Worm (Caenorhabditis elegans): Measurements from ENCODE around the gene ZK856.14.

- TF ChIP-seq snpc-4 (tag; optimal IDR thresholded peaks at IDR 0.05), result no peak
- no peak for TF ChIP-seq mep-1 (tag; optimal IDR thresholded peaks at IDR 0.05)
- no peak for TF ChIP-seq pha-4 (tag; optimal IDR thresholded peaks at IDR 0.05)
- TF ChIP-seq elt-1 (tag; optimal IDR thresholded peaks at IDR 0.05; ENCODE audit: borderline replicate concordance, insufficient read depth), result no peak
- TF ChIP-seq elt-3 (tag; optimal IDR thresholded peaks at IDR 0.05), result no peak
Measured at ce11 chrV:10183810-10184209, 33.0 kb upstream of the ZK856.14 start.

All from whole organism, mixed stage, embryonic.